Fruit fly (Drosophila melanogaster): ENCODE measurements around the gene MED30.
A peak's percentile ranks its signal among the peaks of the same experiment; 100 is the strongest.

- peak; percentile 84 for TF ChIP-seq CG15336 (GFP tag; IDR thresholded peaks at IDR 0.05)
- peak; percentile 85 for TF ChIP-seq CG7368 (GFP tag; optimal IDR thresholded peaks at IDR 0.05)
- peak; percentile 92 for TF ChIP-seq CG6854 (GFP tag; optimal IDR thresholded peaks at IDR 0.05)
- TF ChIP-seq Hr38 (GFP tag; optimal IDR thresholded peaks at IDR 0.05) = no peak
- TF ChIP-seq Eip78C (GFP tag) = peak; percentile 99
Observed at dm6 chr3L:621097-621967, 32.6 kb downstream of the MED30 start.

Measured in whole organism, prepupa.